Fruit fly (Drosophila melanogaster) whole organism, embryonic: ENCODE data around the gene CG10793.
A peak's percentile ranks its signal among the peaks of the same experiment; 100 is the strongest.

Experiments used
- B-H2 ChIP-seq: fragments of 200-800 bp; sonication (Bioruptor generic); optimal IDR thresholded peaks from 2 replicates; lab custom pipeline; 2018; ENCODE audit warnings: missing biosample characterization, mild to moderate bottlenecking, missing genetic modification characterization
- CG10147 ChIP-seq: fragments of 200-800 bp; sonication (Bioruptor generic); optimal IDR thresholded peaks from 2 replicates; lab custom pipeline; 2019; ENCODE audit warnings: missing biosample characterization, mild to moderate bottlenecking, missing genetic modification characterization, moderate library complexity
- CG10565 ChIP-seq: fragments of 200-800 bp; sonication (Bioruptor generic); optimal IDR thresholded peaks from 3 replicates; lab custom pipeline; 2016; ENCODE audit warnings: missing biosample characterization, mild to moderate bottlenecking, missing genetic modification characterization
- CG11456 ChIP-seq: fragments of 200-800 bp; sonication (Bioruptor generic); IDR thresholded peaks from 3 replicates; pipeline ENCODE4 v1.3.6; 2022; ENCODE audit warnings: missing biosample characterization, missing genetic modification characterization
- CG11695 ChIP-seq: fragments of 200-800 bp; sonication (Bioruptor generic); IDR thresholded peaks from 3 replicates; pipeline ENCODE4 v1.3.6; 2022; ENCODE audit warnings: missing biosample characterization, missing genetic modification characterization
- CG12155 ChIP-seq: fragments of 200-800 bp; sonication (Bioruptor generic); optimal IDR thresholded peaks from 3 replicates; lab custom pipeline; 2016; ENCODE audit warnings: missing biosample characterization, missing genetic modification characterization
- CG13296 ChIP-seq: fragments of 200-800 bp; sonication (Bioruptor generic); optimal IDR thresholded peaks from 3 replicates; lab custom pipeline; 2018; ENCODE audit warnings: missing biosample characterization, mild to moderate bottlenecking, missing genetic modification characterization
- CG14014 ChIP-seq: fragments of 200-800 bp; sonication (Bioruptor generic); IDR thresholded peaks from 2 replicates; pipeline ENCODE4 v1.3.6; 2022; ENCODE audit warnings: missing biosample characterization, missing genetic modification characterization
- CG15269 ChIP-seq: fragments of 200-800 bp; sonication (Bioruptor generic); optimal IDR thresholded peaks from 2 replicates; lab custom pipeline; 2018; ENCODE audit warnings: missing biosample characterization, mild to moderate bottlenecking, missing genetic modification characterization, moderate library complexity
- CG18599 ChIP-seq: fragments of 200-800 bp; sonication (Bioruptor generic); optimal IDR thresholded peaks from 3 replicates; lab custom pipeline; 2017; ENCODE audit warnings: missing biosample characterization, missing genetic modification characterization, mild to moderate bottlenecking, moderate library complexity, missing genetic modification reagents
- CG31224 ChIP-seq: fragments of 200-800 bp; sonication (Bioruptor generic); IDR thresholded peaks from 2 replicates; pipeline ENCODE4 v1.3.6; 2022; ENCODE audit warnings: missing biosample characterization, missing genetic modification characterization
- CG32532 ChIP-seq: fragments of 200-800 bp; sonication (Bioruptor generic); IDR thresholded peaks from 2 replicates; pipeline ENCODE4 v1.3.6; 2022; ENCODE audit warnings: missing biosample characterization, missing genetic modification characterization
- CG3281 ChIP-seq: fragments of 200-800 bp; sonication (Bioruptor generic); optimal IDR thresholded peaks from 3 replicates; lab custom pipeline; 2017; ENCODE audit warnings: missing biosample characterization, mild to moderate bottlenecking, missing genetic modification characterization
- CG3847 ChIP-seq: fragments of 200-800 bp; sonication (Bioruptor generic); IDR thresholded peaks from 2 replicates; pipeline ENCODE4 v1.3.6; 2022; ENCODE audit warnings: missing biosample characterization, missing genetic modification characterization
- CG4404 ChIP-seq: fragments of 200-800 bp; sonication (Bioruptor generic); IDR thresholded peaks from 2 replicates; pipeline ENCODE4 v1.3.6; 2022; ENCODE audit warnings: missing biosample characterization, missing genetic modification characterization
- CG6254 ChIP-seq: fragments of 200-800 bp; sonication (Bioruptor generic); optimal IDR thresholded peaks from 3 replicates; lab custom pipeline; 2017; ENCODE audit warnings: mild to moderate bottlenecking, missing biosample characterization, missing genetic modification reagents, missing genetic modification characterization
- CG6272 ChIP-seq: fragments of 200-800 bp; sonication (Bioruptor generic); IDR thresholded peaks from 2 replicates; pipeline ENCODE4 v1.3.6; 2022; ENCODE audit warnings: missing biosample characterization, missing genetic modification characterization
- CG6654 ChIP-seq: fragments of 200-800 bp; sonication (Bioruptor generic); optimal IDR thresholded peaks from 2 replicates; lab custom pipeline; 2017; ENCODE audit warnings: missing biosample characterization, mild to moderate bottlenecking, missing genetic modification characterization
- CG9817 ChIP-seq: fragments of 200-800 bp; sonication (Bioruptor generic); optimal IDR thresholded peaks from 2 replicates; lab custom pipeline; 2018; ENCODE audit warnings: missing biosample characterization, mild to moderate bottlenecking, missing genetic modification characterization, moderate library complexity
- Chrac-16 ChIP-seq: fragments of 200-800 bp; sonication (Bioruptor generic); optimal IDR thresholded peaks from 3 replicates; lab custom pipeline; 2016; ENCODE audit warnings: missing biosample characterization, missing genetic modification characterization
- CoRest ChIP-seq: fragments of 200-800 bp; sonication (Bioruptor generic); optimal IDR thresholded peaks from 3 replicates; lab custom pipeline; 2018; ENCODE audit warnings: missing biosample characterization, mild to moderate bottlenecking, missing genetic modification characterization, moderate library complexity
- Dek ChIP-seq: fragments of 200-800 bp; sonication (Bioruptor generic); optimal IDR thresholded peaks from 3 replicates; lab custom pipeline; 2019; ENCODE audit warnings: missing biosample characterization, mild to moderate bottlenecking, missing genetic modification characterization, moderate library complexity
- Hmr ChIP-seq: fragments of 200-800 bp; sonication (Bioruptor generic); optimal IDR thresholded peaks from 3 replicates; lab custom pipeline; 2017; ENCODE audit warnings: mild to moderate bottlenecking, missing biosample characterization, missing genetic modification reagents, missing genetic modification characterization
- Lpt ChIP-seq: fragments of >200 bp; optimal IDR thresholded peaks from 2 replicates; lab custom pipeline; 2018; ENCODE audit warnings: missing biosample characterization, missing genetic modification characterization
- Meics ChIP-seq: fragments of 200-800 bp; sonication (Bioruptor generic); optimal IDR thresholded peaks from 2 replicates; lab custom pipeline; 2017; ENCODE audit warnings: missing biosample characterization, mild to moderate bottlenecking, missing genetic modification characterization
- Oli ChIP-seq: fragments of 200-800 bp; sonication (Bioruptor generic); optimal IDR thresholded peaks from 2 replicates; lab custom pipeline; 2018; ENCODE audit warnings: missing biosample characterization, mild to moderate bottlenecking, missing genetic modification characterization, moderate library complexity
- Ravus ChIP-seq: fragments of 200-800 bp; sonication (Bioruptor generic); IDR thresholded peaks from 2 replicates; pipeline ENCODE4 v1.3.6; 2022; ENCODE audit warnings: missing biosample characterization, missing genetic modification characterization
- Rfx ChIP-seq: fragments of 200-800 bp; sonication (Bioruptor generic); IDR thresholded peaks from 2 replicates; pipeline ENCODE4 v1.3.6; 2022; ENCODE audit warnings: missing biosample characterization, missing genetic modification characterization
- Rx ChIP-seq: fragments of 200-800 bp; sonication (Bioruptor generic); IDR thresholded peaks from 2 replicates; pipeline ENCODE4 v1.3.6; 2022; ENCODE audit warnings: missing biosample characterization, missing genetic modification characterization
- Sry-β ChIP-seq: fragments of 200-800 bp; sonication (Bioruptor generic); optimal IDR thresholded peaks from 2 replicates; lab custom pipeline; 2018; ENCODE audit warnings: missing biosample characterization, mild to moderate bottlenecking, missing genetic modification characterization, moderate library complexity
- amos ChIP-seq: fragments of 200-800 bp; sonication (Bioruptor generic); IDR thresholded peaks from 2 replicates; pipeline ENCODE4 v1.3.6; 2022; ENCODE audit warnings: missing biosample characterization, missing genetic modification characterization; ENCODE audit not compliant: partially characterized antibody
- exex ChIP-seq: fragments of 200-800 bp; sonication (Bioruptor generic); optimal IDR thresholded peaks from 4 replicates; lab custom pipeline; 2018; ENCODE audit warnings: missing biosample characterization, mild to moderate bottlenecking, missing genetic modification characterization, moderate library complexity
- gsb ChIP-seq: fragments of 200-800 bp; sonication (Bioruptor generic); IDR thresholded peaks from 2 replicates; pipeline ENCODE4 v1.3.6; 2022; ENCODE audit warnings: missing biosample characterization, missing genetic modification characterization
- hb ChIP-seq: fragments of 200-800 bp; sonication (Bioruptor generic); IDR thresholded peaks from 3 replicates; pipeline ENCODE4 v1.3.6; 2022; ENCODE audit warnings: missing biosample characterization, missing genetic modification characterization; ENCODE audit not compliant: partially characterized antibody
- lab ChIP-seq: fragments of 200-800 bp; sonication (Bioruptor generic); optimal IDR thresholded peaks from 3 replicates; lab custom pipeline; 2017; ENCODE audit warnings: missing biosample characterization, missing genetic modification characterization, mild to moderate bottlenecking, moderate library complexity, missing genetic modification reagents
- prd ChIP-seq, 3 experiments: fragments of >200 bp in 2 of 3; fragments of 200-800 bp in 1 of 3; sonication (Bioruptor generic) in 1 of 3; optimal IDR thresholded peaks in 2 of 3; IDR thresholded peaks in 1 of 3; 2 replicates in 2 of 3; 3 replicates in 1 of 3; pipeline versions ENCODE4 v1.3.6 to Lab custom; 2017 to 2022; ENCODE audit warnings: missing biosample characterization in 1 of 3, missing genetic modification characterization in 1 of 3
- slbo ChIP-seq: fragments of 200-800 bp; sonication (Bioruptor generic); IDR thresholded peaks from 2 replicates; pipeline ENCODE4 v1.3.6; 2022; ENCODE audit warnings: missing biosample characterization, missing genetic modification characterization
- sna ChIP-seq: fragments of 200-800 bp; sonication (Bioruptor generic); IDR thresholded peaks from 2 replicates; pipeline ENCODE4 v1.3.6; 2022; ENCODE audit warnings: missing biosample characterization, missing genetic modification characterization; ENCODE audit not compliant: partially characterized antibody
- so ChIP-seq: fragments of 200-800 bp; sonication (Bioruptor generic); IDR thresholded peaks from 3 replicates; pipeline ENCODE4 v1.3.6; 2022; ENCODE audit warnings: missing biosample characterization, missing genetic modification characterization
- sqz ChIP-seq: fragments of 200-800 bp; sonication (Bioruptor generic); optimal IDR thresholded peaks from 3 replicates; lab custom pipeline; 2018; ENCODE audit warnings: missing biosample characterization, mild to moderate bottlenecking, missing genetic modification characterization
- ssp ChIP-seq: fragments of 200-800 bp; sonication (Bioruptor generic); IDR thresholded peaks from 2 replicates; pipeline ENCODE4 v1.3.6; 2022; ENCODE audit warnings: missing biosample characterization, missing genetic modification characterization
- sug ChIP-seq: fragments of 200-800 bp; optimal IDR thresholded peaks from 2 replicates; lab custom pipeline; 2019; ENCODE audit warnings: missing biosample characterization, mild to moderate bottlenecking, missing genetic modification characterization, moderate library complexity
- tap ChIP-seq: fragments of 200-800 bp; optimal IDR thresholded peaks from 3 replicates; lab custom pipeline; 2019; ENCODE audit warnings: missing biosample characterization, mild to moderate bottlenecking, missing genetic modification characterization, moderate library complexity
- trh ChIP-seq: fragments of 200-800 bp; sonication (Bioruptor generic); optimal IDR thresholded peaks from 2 replicates; lab custom pipeline; 2016; ENCODE audit warnings: missing biosample characterization, missing genetic modification characterization
- usp ChIP-seq: fragments of >200 bp; optimal IDR thresholded peaks from 2 replicates; lab custom pipeline; 2017; ENCODE audit warnings: missing biosample characterization, missing genetic modification characterization

Gene CG10793

dm6 chrX:3273557-3273956 is 42.6 kb downstream of the CG10793 start (continued):
- TF ChIP-seq Rfx (GFP tag; lab: Robert Waterston, UW) = peak; percentile 72
- no peak for TF ChIP-seq CG6654 (GFP tag; lab: Kevin White, UChicago)
- peak; percentile 54 for TF ChIP-seq Meics (GFP tag; lab: Kevin White, UChicago)
- no peak for TF ChIP-seq Chrac-16 (GFP tag; lab: Kevin White, UChicago)
- TF ChIP-seq CG18599 (GFP tag; lab: Kevin White, UChicago) = peak; percentile 71
- no peak for TF ChIP-seq CG12155 (GFP tag; lab: Kevin White, UChicago)
- no peak for TF ChIP-seq amos (GFP tag; lab: Robert Waterston, UW)
- TF ChIP-seq CG10147 (GFP tag; lab: Kevin White, UChicago) = no peak
- TF ChIP-seq Rx = no peak
- TF ChIP-seq CG3847 = 0 out of 2 replicates have a peak, but pooled peaks have one; percentile 34
- no peak for TF ChIP-seq CoRest (tag; lab: Kevin White, UChicago)
- TF ChIP-seq ssp (GFP tag; lab: Robert Waterston, UW) = 0 out of 2 replicates have a peak, but pooled peaks have one; percentile 7
- no peak for TF ChIP-seq CG6254 (GFP tag; lab: Kevin White, UChicago)
- peak; percentile 7 for TF ChIP-seq CG15269 (tag; lab: Kevin White, UChicago)
- peak; percentile 67 for TF ChIP-seq slbo
- TF ChIP-seq Hmr (GFP tag; lab: Kevin White, UChicago) = peak; percentile 26
- TF ChIP-seq Lpt (GFP tag; lab: Kevin White, UChicago) = no peak
- TF ChIP-seq Oli (tag; lab: Kevin White, UChicago) = no peak
- TF ChIP-seq gsb (GFP tag; lab: Robert Waterston, UW) = 0 out of 2 replicates have a peak, but pooled peaks have one; percentile 24
- TF ChIP-seq so (GFP tag; lab: Robert Waterston, UW) = no peak
- no peak for TF ChIP-seq hb (GFP tag; lab: Robert Waterston, UW)
- 0 out of 2 replicates have a peak, but pooled peaks have one; percentile 36 for TF ChIP-seq CG31224 (GFP tag; lab: Robert Waterston, UW)
- TF ChIP-seq tap = no peak
- TF ChIP-seq prd (optimal IDR thresholded peaks at IDR 0.05; lab: Kevin White, UChicago) = no peak
- TF ChIP-seq prd (GFP tag; IDR thresholded peaks at IDR 0.05; lab: Robert Waterston, UW) = peak; percentile 32; the same call in 2 of the 3 replicates
- 0 out of 2 replicates have a peak, but pooled peaks have one; percentile 14 for TF ChIP-seq CG4404 (GFP tag; lab: Robert Waterston, UW)
- no peak for TF ChIP-seq usp
- no peak for TF ChIP-seq CG6272 (GFP tag; lab: Robert Waterston, UW)
- TF ChIP-seq CG32532 (GFP tag; lab: Robert Waterston, UW) = peak; percentile 37; the same call in 1 of the 2 replicates
- peak; percentile 68; the same call in 1 of the 3 replicates for TF ChIP-seq CG11456 (GFP tag; lab: Robert Waterston, UW)
- TF ChIP-seq CG3281 (GFP tag; lab: Kevin White, UChicago) = peak; percentile 13
- TF ChIP-seq CG11695 (GFP tag; lab: Robert Waterston, UW) = 0 out of 3 replicates have a peak, but pooled peaks have one; percentile 35
- TF ChIP-seq Dek (tag; lab: Kevin White, UChicago) = no peak
- peak; percentile 5 for TF ChIP-seq CG9817 (tag; lab: Kevin White, UChicago)

- TF ChIP-seq Ravus (GFP tag; lab: Robert Waterston, UW) = no peak
- peak; percentile 18 for TF ChIP-seq sug (tag; lab: Kevin White, UChicago)
- TF ChIP-seq CG13296 (GFP tag; lab: Kevin White, UChicago) = peak; percentile 29
- peak; percentile 29 for TF ChIP-seq lab (GFP tag; lab: Kevin White, UChicago)
- peak; percentile 92 for TF ChIP-seq exex (tag; lab: Kevin White, UChicago)
- TF ChIP-seq B-H2 = no peak
- no peak for TF ChIP-seq Sry-β (GFP tag; lab: Kevin White, UChicago)
- TF ChIP-seq CG10565 (GFP tag; lab: Kevin White, UChicago) = no peak
- no peak for TF ChIP-seq CG14014
- TF ChIP-seq sna (GFP tag; lab: Robert Waterston, UW) = no peak
- no peak for TF ChIP-seq trh (GFP tag; lab: Kevin White, UChicago)
- peak; percentile 58 for TF ChIP-seq sqz (GFP tag; lab: Kevin White, UChicago)
Observed at dm6 chrX:3265828-3266227, 50.4 kb downstream of the CG10793 start.
